Fruit fly (Drosophila melanogaster) whole organism, embryonic: ENCODE results near the gene Pop2.
A peak's percentile ranks its signal among the peaks of the same experiment; 100 is the strongest.

Experiments
- Abd-B ChIP-seq: fragments of 200-800 bp; sonication (Bioruptor generic); optimal IDR thresholded peaks from 2 replicates; lab custom pipeline; 2018; ENCODE audit warnings: missing biosample characterization, mild to moderate bottlenecking, missing genetic modification characterization, moderate library complexity
- Ada2b ChIP-seq: fragments of 200-800 bp; sonication (Bioruptor generic); IDR thresholded peaks from 2 replicates; pipeline ENCODE4 v1.3.6; 2022; ENCODE audit warnings: missing biosample characterization, missing genetic modification characterization
- Atf3 ChIP-seq: fragments of 200-800 bp; sonication (Bioruptor generic); optimal IDR thresholded peaks from 3 replicates; lab custom pipeline; 2016; ENCODE audit warnings: missing biosample characterization, missing genetic modification characterization
- Atf6 ChIP-seq: fragments of 200-800 bp; sonication (Bioruptor generic); IDR thresholded peaks from 2 replicates; pipeline ENCODE4 v1.3.6; 2022; ENCODE audit warnings: missing biosample characterization, missing genetic modification characterization
- BEAF-32 ChIP-seq: fragments of 200-800 bp; sonication (Bioruptor generic); optimal IDR thresholded peaks from 3 replicates; lab custom pipeline; 2017; ENCODE audit warnings: missing biosample characterization, missing genetic modification characterization, mild to moderate bottlenecking, moderate library complexity, missing genetic modification reagents
- CG13894 ChIP-seq: fragments of 200-800 bp; sonication (Bioruptor generic); optimal IDR thresholded peaks from 3 replicates; lab custom pipeline; 2018; ENCODE audit warnings: missing biosample characterization, mild to moderate bottlenecking, missing genetic modification characterization, moderate library complexity
- CG14441 ChIP-seq: fragments of 200-800 bp; sonication (Bioruptor generic); IDR thresholded peaks from 2 replicates; pipeline ENCODE4 v1.3.6; 2022; ENCODE audit warnings: missing biosample characterization, missing genetic modification characterization
- CG14965 ChIP-seq: fragments of 200-800 bp; sonication (Bioruptor generic); optimal IDR thresholded peaks from 2 replicates; lab custom pipeline; 2016; ENCODE audit warnings: missing biosample characterization, missing genetic modification characterization, borderline replicate concordance
- CG15011 ChIP-seq: fragments of 200-800 bp; sonication (Bioruptor generic); optimal IDR thresholded peaks from 3 replicates; lab custom pipeline; 2018; ENCODE audit warnings: missing biosample characterization, mild to moderate bottlenecking, missing genetic modification characterization
- CG18262 ChIP-seq: fragments of 200-800 bp; optimal IDR thresholded peaks from 3 replicates; lab custom pipeline; 2019; ENCODE audit warnings: missing biosample characterization, mild to moderate bottlenecking, missing genetic modification characterization, moderate library complexity
- CG32532 ChIP-seq: fragments of 200-800 bp; sonication (Bioruptor generic); IDR thresholded peaks from 2 replicates; pipeline ENCODE4 v1.3.6; 2022; ENCODE audit warnings: missing biosample characterization, missing genetic modification characterization
- CG34224 ChIP-seq: fragments of 200-800 bp; sonication (Bioruptor generic); IDR thresholded peaks from 3 replicates; pipeline ENCODE4 v1.3.6; 2022; ENCODE audit warnings: missing biosample characterization, missing genetic modification characterization; ENCODE audit not compliant: partially characterized antibody
- CG3847 ChIP-seq: fragments of 200-800 bp; sonication (Bioruptor generic); IDR thresholded peaks from 2 replicates; pipeline ENCODE4 v1.3.6; 2022; ENCODE audit warnings: missing biosample characterization, missing genetic modification characterization
- CG4404 ChIP-seq: fragments of 200-800 bp; sonication (Bioruptor generic); IDR thresholded peaks from 2 replicates; pipeline ENCODE4 v1.3.6; 2022; ENCODE audit warnings: missing biosample characterization, missing genetic modification characterization
- CG4854 ChIP-seq: fragments of 200-800 bp; sonication (Bioruptor generic); optimal IDR thresholded peaks from 2 replicates; lab custom pipeline; 2016; ENCODE audit warnings: missing biosample characterization, missing genetic modification characterization, inconsistent platforms
- CG6765 ChIP-seq: fragments of 200-800 bp; sonication (Bioruptor generic); optimal IDR thresholded peaks from 3 replicates; lab custom pipeline; 2017; ENCODE audit warnings: missing biosample characterization, mild to moderate bottlenecking, missing genetic modification characterization
- CG6813 ChIP-seq: fragments of 200-800 bp; sonication (Bioruptor generic); optimal IDR thresholded peaks from 2 replicates; lab custom pipeline; 2017; ENCODE audit warnings: missing biosample characterization, missing genetic modification characterization, mild to moderate bottlenecking, moderate library complexity, missing genetic modification reagents
- CG7357 ChIP-seq: fragments of 200-800 bp; sonication (Bioruptor generic); IDR thresholded peaks from 3 replicates; pipeline ENCODE4 v1.3.6; 2022; ENCODE audit warnings: missing biosample characterization, missing genetic modification characterization
- CG8281 ChIP-seq: fragments of 200-800 bp; sonication (Bioruptor generic); optimal IDR thresholded peaks from 2 replicates; lab custom pipeline; 2018; ENCODE audit warnings: missing biosample characterization, mild to moderate bottlenecking, missing genetic modification characterization, moderate library complexity
- Dad ChIP-seq: fragments of 200-800 bp; sonication (Bioruptor generic); optimal IDR thresholded peaks from 3 replicates; lab custom pipeline; 2016; ENCODE audit warnings: missing biosample characterization, missing genetic modification characterization
- Dbx ChIP-seq: fragments of 200-800 bp; sonication (Bioruptor generic); IDR thresholded peaks from 3 replicates; pipeline ENCODE4 v1.3.6; 2022; ENCODE audit warnings: missing biosample characterization, missing genetic modification characterization
- E2f1 ChIP-seq: fragments of 200-800 bp; sonication (Bioruptor generic); IDR thresholded peaks from 2 replicates; pipeline ENCODE4 v1.3.6; 2022; ENCODE audit warnings: missing biosample characterization, missing genetic modification characterization
- MBD-R2 ChIP-seq: fragments of 200-800 bp; sonication (Bioruptor generic); IDR thresholded peaks from 2 replicates; pipeline ENCODE4 v1.3.6; 2022; ENCODE audit warnings: missing biosample characterization, missing genetic modification characterization
- Mes4 ChIP-seq: fragments of 200-800 bp; sonication (Bioruptor generic); optimal IDR thresholded peaks from 2 replicates; lab custom pipeline; 2016; ENCODE audit warnings: missing biosample characterization, missing genetic modification characterization
- NC2α ChIP-seq: fragments of 200-800 bp; sonication (Bioruptor generic); optimal IDR thresholded peaks from 2 replicates; lab custom pipeline; 2016; ENCODE audit warnings: missing biosample characterization, missing genetic modification characterization
- NK7.1 ChIP-seq: fragments of 200-800 bp; sonication (Bioruptor generic); optimal IDR thresholded peaks from 3 replicates; lab custom pipeline; 2016; ENCODE audit warnings: missing biosample characterization, missing genetic modification characterization
- Nf-YC ChIP-seq: fragments of 200-800 bp; optimal IDR thresholded peaks from 3 replicates; lab custom pipeline; 2019; ENCODE audit warnings: missing biosample characterization, mild to moderate bottlenecking, missing genetic modification characterization, moderate library complexity
- TFAM ChIP-seq: fragments of 200-800 bp; sonication (Bioruptor generic); optimal IDR thresholded peaks from 2 replicates; lab custom pipeline; 2017; ENCODE audit warnings: missing biosample characterization, missing genetic modification characterization, inconsistent platforms
- Xrp1 ChIP-seq: fragments of 200-800 bp; sonication (Bioruptor generic); IDR thresholded peaks from 2 replicates; pipeline ENCODE4 v1.3.6; 2022; ENCODE audit warnings: missing biosample characterization, missing genetic modification characterization
- ap ChIP-seq: fragments of 200-800 bp; sonication (Bioruptor generic); IDR thresholded peaks from 2 replicates; pipeline ENCODE4 v1.3.6; 2022; ENCODE audit warnings: missing biosample characterization, missing genetic modification characterization
- bbx ChIP-seq: fragments of 200-800 bp; sonication (Bioruptor generic); IDR thresholded peaks from 2 replicates; pipeline ENCODE4 v1.3.6; 2022; ENCODE audit warnings: missing biosample characterization, missing genetic modification characterization; ENCODE audit not compliant: partially characterized antibody
- da ChIP-seq: fragments of 200-800 bp; sonication (Bioruptor generic); optimal IDR thresholded peaks from 2 replicates; lab custom pipeline; 2016; ENCODE audit warnings: missing biosample characterization, missing genetic modification characterization
- dan ChIP-seq: fragments of 200-800 bp; sonication (Bioruptor generic); IDR thresholded peaks from 2 replicates; pipeline ENCODE4 v1.3.6; 2022; ENCODE audit warnings: missing biosample characterization, missing genetic modification characterization
- emc ChIP-seq: fragments of 200-800 bp; sonication (Bioruptor generic); optimal IDR thresholded peaks from 2 replicates; lab custom pipeline; 2016; ENCODE audit warnings: missing biosample characterization, missing genetic modification characterization
- esg ChIP-seq: fragments of 200-800 bp; sonication (Bioruptor generic); conservative IDR thresholded peaks from 2 replicates; pipeline ENCODE4 v1.3.6; 2022; ENCODE audit warnings: missing biosample characterization, missing genetic modification characterization
- gcm2 ChIP-seq: fragments of 200-800 bp; sonication (Bioruptor generic); optimal IDR thresholded peaks from 2 replicates; lab custom pipeline; 2016; ENCODE audit warnings: missing biosample characterization, missing genetic modification characterization
- grn ChIP-seq: fragments of 200-800 bp; sonication (Bioruptor generic); optimal IDR thresholded peaks from 3 replicates; lab custom pipeline; 2017; ENCODE audit warnings: missing biosample characterization, missing genetic modification characterization
- gsb-n ChIP-seq: fragments of 200-800 bp; sonication (Bioruptor generic); optimal IDR thresholded peaks from 3 replicates; lab custom pipeline; 2018; ENCODE audit warnings: missing biosample characterization, mild to moderate bottlenecking, missing genetic modification characterization
- her ChIP-seq: fragments of 200-800 bp; sonication (Bioruptor generic); optimal IDR thresholded peaks from 2 replicates; lab custom pipeline; 2016; ENCODE audit warnings: missing biosample characterization, missing genetic modification characterization
- hth ChIP-seq: fragments of >200 bp; optimal IDR thresholded peaks from 2 replicates; lab custom pipeline; 2017; ENCODE audit warnings: inconsistent platforms
- mirr ChIP-seq: fragments of 200-800 bp; sonication (Bioruptor generic); optimal IDR thresholded peaks from 3 replicates; lab custom pipeline; 2018; ENCODE audit warnings: missing biosample characterization, mild to moderate bottlenecking, missing genetic modification characterization
- nau ChIP-seq: fragments of 200-800 bp; sonication (Bioruptor generic); optimal IDR thresholded peaks from 3 replicates; lab custom pipeline; 2017; ENCODE audit warnings: missing biosample characterization, mild to moderate bottlenecking, missing genetic modification characterization, missing genetic modification reagents
- nerfin-2 ChIP-seq: fragments of 200-800 bp; sonication (Bioruptor generic); IDR thresholded peaks from 2 replicates; pipeline ENCODE4 v1.3.6; 2022; ENCODE audit warnings: missing biosample characterization, missing genetic modification characterization; ENCODE audit not compliant: partially characterized antibody
- org-1 ChIP-seq: fragments of 200-800 bp; sonication (Bioruptor generic); optimal IDR thresholded peaks from 2 replicates; lab custom pipeline; 2017; ENCODE audit warnings: missing biosample characterization, missing genetic modification characterization
- rib ChIP-seq: fragments of 200-800 bp; sonication (Bioruptor generic); IDR thresholded peaks from 2 replicates; pipeline ENCODE4 v1.3.6; 2022; ENCODE audit warnings: missing biosample characterization, missing genetic modification characterization
- sc ChIP-seq, 3 experiments: fragments of >200 bp in 2 of 3; fragments of 200-800 bp in 1 of 3; sonication (Bioruptor generic) in 1 of 3; optimal IDR thresholded peaks; 2 replicates in 2 of 3; 3 replicates in 1 of 3; lab custom pipeline; 2017; ENCODE audit warnings: mild to moderate bottlenecking in 1 of 3, missing biosample characterization in 1 of 3, missing genetic modification characterization in 1 of 3, missing genetic modification reagents in 1 of 3
- sens ChIP-seq: fragments of 200-800 bp; sonication (Bioruptor generic); peaks from one replicate; lab custom pipeline; 2016; ENCODE audit warnings: missing biosample characterization, missing genetic modification characterization
- stc ChIP-seq: fragments of 200-800 bp; sonication (Bioruptor generic); IDR thresholded peaks from 2 replicates; pipeline ENCODE4 v1.3.6; 2022; ENCODE audit warnings: missing biosample characterization, missing genetic modification characterization
- stwl ChIP-seq: fragments of 200-800 bp; sonication (Bioruptor generic); optimal IDR thresholded peaks from 3 replicates; lab custom pipeline; 2018; ENCODE audit warnings: missing biosample characterization, mild to moderate bottlenecking, missing genetic modification characterization, moderate library complexity
- tio ChIP-seq: fragments of 200-800 bp; sonication (Bioruptor generic); optimal IDR thresholded peaks from 2 replicates; lab custom pipeline; 2017; ENCODE audit warnings: missing biosample characterization, missing genetic modification characterization, inconsistent platforms
- tna ChIP-seq: fragments of 200-800 bp; sonication (Bioruptor generic); IDR thresholded peaks from 2 replicates; pipeline ENCODE4 v1.3.6; 2022; ENCODE audit warnings: missing biosample characterization, missing genetic modification characterization; ENCODE audit not compliant: partially characterized antibody
- zfh1 ChIP-seq: fragments of 200-800 bp; sonication (Bioruptor generic); IDR thresholded peaks from 3 replicates; pipeline ENCODE4 v1.3.6; 2022; ENCODE audit warnings: missing biosample characterization, missing genetic modification characterization

Gene Pop2

DNA sequence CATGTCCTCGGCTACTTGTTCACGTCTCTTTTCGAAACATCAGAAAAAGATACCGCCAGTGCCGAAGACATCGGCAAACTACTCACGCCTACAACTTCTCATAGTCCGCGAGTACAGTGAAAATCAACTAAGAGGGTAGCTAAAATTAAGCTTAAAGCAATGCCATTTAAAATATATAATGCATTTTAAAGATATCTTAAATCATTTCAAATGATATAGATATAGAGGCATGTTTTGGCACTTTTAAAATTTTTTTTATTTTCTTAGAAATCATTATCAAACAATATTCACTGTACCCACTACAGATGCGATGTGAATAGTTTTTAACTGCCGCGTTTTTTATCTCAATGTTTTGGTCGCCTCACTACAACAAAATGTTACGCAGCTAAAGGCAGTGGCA, 47.9 kb upstream of the Pop2 start (continued):
- TF ChIP-seq CG7357 = no peak
- TF ChIP-seq esg (GFP tag; lab: Robert Waterston, UW) = peak; percentile 34; the same call in 1 of the 2 replicates
- TF ChIP-seq CG15011 (GFP tag; lab: Kevin White, UChicago) = no peak
- no peak for TF ChIP-seq her (GFP tag; lab: Kevin White, UChicago)
- no peak for TF ChIP-seq NK7.1 (GFP tag; lab: Kevin White, UChicago)
- TF ChIP-seq CG13894 (tag; lab: Kevin White, UChicago) = no peak
- peak; percentile 23; the same call in 1 of the 2 replicates for TF ChIP-seq CG3847 (GFP tag; lab: Robert Waterston, UW)
- TF ChIP-seq Nf-YC (tag; lab: Kevin White, UChicago) = no peak
- TF ChIP-seq MBD-R2 = no peak
- peak; percentile 62 for TF ChIP-seq Ada2b (GFP tag; lab: Robert Waterston, UW)
- TF ChIP-seq NC2α (GFP tag; lab: Kevin White, UChicago) = no peak
- peak; percentile 33; the same call in 1 of the 2 replicates for TF ChIP-seq E2f1 (GFP tag; lab: Robert Waterston, UW)
- TF ChIP-seq Xrp1 (GFP tag; lab: Robert Waterston, UW) = peak; percentile 49
- TF ChIP-seq rib (GFP tag; lab: Robert Waterston, UW) = no peak
- no peak for TF ChIP-seq Atf6 (GFP tag; lab: Robert Waterston, UW)
- no peak for TF ChIP-seq stwl
- no peak for TF ChIP-seq da (GFP tag; lab: Kevin White, UChicago)
- no peak for TF ChIP-seq Dbx (GFP tag; lab: Robert Waterston, UW)
- TF ChIP-seq gcm2 (GFP tag; lab: Kevin White, UChicago) = no peak
- TF ChIP-seq dan (GFP tag; lab: Robert Waterston, UW) = no peak
- no peak for TF ChIP-seq CG6765 (GFP tag; lab: Kevin White, UChicago)
- TF ChIP-seq CG6813 (GFP tag; lab: Kevin White, UChicago) = no peak
- TF ChIP-seq bbx (GFP tag; lab: Robert Waterston, UW) = no peak
- no peak for TF ChIP-seq Dad (GFP tag; lab: Kevin White, UChicago)
- TF ChIP-seq gsb-n = peak; percentile 18
- peak; percentile 31 for TF ChIP-seq CG18262
- no peak for TF ChIP-seq TFAM (GFP tag; lab: Kevin White, UChicago)
- no peak for TF ChIP-seq CG8281 (tag; lab: Kevin White, UChicago)
- no peak for TF ChIP-seq Mes4 (GFP tag; lab: Kevin White, UChicago)
- no peak for TF ChIP-seq tna (GFP tag; lab: Robert Waterston, UW)
- no peak for TF ChIP-seq CG4404 (GFP tag; lab: Robert Waterston, UW)
- TF ChIP-seq grn = no peak
- no peak for TF ChIP-seq CG14965 (GFP tag; lab: Kevin White, UChicago)
- no peak for TF ChIP-seq CG4854
- peak; percentile 55 for TF ChIP-seq Abd-B (GFP tag; lab: Kevin White, UChicago)
- no peak for TF ChIP-seq hth (lab: Kevin White, UChicago)
- no peak for TF ChIP-seq nau
- TF ChIP-seq Atf3 (GFP tag; lab: Kevin White, UChicago) = no peak
- no peak for TF ChIP-seq nerfin-2 (GFP tag; lab: Robert Waterston, UW)
- TF ChIP-seq stc = 0 out of 2 replicates have a peak, but pooled peaks have one; percentile 15
- TF ChIP-seq ap (GFP tag; lab: Robert Waterston, UW) = no peak
- 0 out of 3 replicates have a peak, but pooled peaks have one; percentile 27 for TF ChIP-seq zfh1 (GFP tag; lab: Robert Waterston, UW)
- TF ChIP-seq emc = no peak
- TF ChIP-seq org-1 (GFP tag; lab: Kevin White, UChicago) = no peak
- no peak for TF ChIP-seq BEAF-32 (GFP tag; lab: Kevin White, UChicago)
- no peak for TF ChIP-seq tio (GFP tag; lab: Kevin White, UChicago)
- TF ChIP-seq CG32532 (GFP tag; lab: Robert Waterston, UW) = peak; percentile 65
- no peak for TF ChIP-seq sc (optimal IDR thresholded peaks at IDR 0.05; lab: Kevin White, UChicago)
- TF ChIP-seq sc (GFP tag; optimal IDR thresholded peaks at IDR 0.05; lab: Kevin White, UChicago) = no peak
- no peak for TF ChIP-seq CG34224 (GFP tag; lab: Robert Waterston, UW)
- TF ChIP-seq sens = no peak
- no peak for TF ChIP-seq mirr (GFP tag; lab: Kevin White, UChicago)
- TF ChIP-seq CG14441 (GFP tag; lab: Robert Waterston, UW) = peak; percentile 47
